Worm (Caenorhabditis elegans): ENCODE measurements around the gene rpl-43.

ce11 chrII:14143838-14144268, 11.2 kb upstream of the rpl-43 start, which contains the start of gene W03H9.2:
- TF ChIP-seq elt-1 (tag; optimal IDR thresholded peaks at IDR 0.05) (no peak), pqm-1 (tag; optimal IDR thresholded peaks at IDR 0.05) (no peak)

All from whole organism, L3 larva.